Fruit fly (Drosophila melanogaster): Measurements from ENCODE around the gene CG45045.

Gene CG45045

DNA sequence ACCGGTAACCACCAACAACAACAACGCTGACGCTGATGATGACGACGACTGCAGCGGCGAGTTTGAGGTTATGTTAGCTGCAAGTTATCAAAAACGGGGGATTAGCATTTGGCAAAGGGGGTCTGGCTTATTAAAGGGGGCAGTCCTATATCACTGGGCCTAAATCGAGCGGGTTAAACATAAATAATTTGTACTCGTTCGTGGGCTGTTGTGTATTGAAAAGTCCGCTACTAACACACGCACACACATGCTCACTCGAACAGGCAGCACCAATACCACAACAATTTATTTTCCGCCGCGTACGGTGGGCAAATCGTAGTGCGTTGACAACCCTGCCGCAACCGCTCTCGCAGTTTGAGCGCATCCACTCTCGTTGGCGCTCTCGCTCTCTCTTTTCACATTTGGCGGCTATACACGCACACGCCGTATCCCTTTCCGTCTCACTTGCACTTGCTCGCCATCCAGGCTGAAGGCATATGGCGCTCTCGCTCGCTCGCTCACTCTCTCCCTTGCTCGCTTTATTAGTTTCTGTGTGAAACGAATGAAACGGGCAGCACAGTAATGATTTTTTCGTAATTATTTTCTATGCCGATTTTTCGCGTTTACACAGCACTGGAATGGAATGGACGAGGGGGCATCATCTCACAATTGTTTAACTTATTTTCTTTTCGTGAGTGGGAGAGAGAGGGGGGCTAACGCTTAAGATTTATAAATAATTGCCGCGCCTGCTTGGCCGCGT, 49.7 kb downstream of the CG45045 start:
- peak; percentile 10 for TF ChIP-seq lz (GFP tag; optimal IDR thresholded peaks at IDR 0.05)
- TF ChIP-seq svp (GFP tag) = peak; percentile 85
- no peak for TF ChIP-seq Gug (GFP tag; IDR thresholded peaks at IDR 0.05)
- no peak for TF ChIP-seq CG11294 (GFP tag; IDR thresholded peaks at IDR 0.05)
- no peak for TF ChIP-seq CG11762 (GFP tag; optimal IDR thresholded peaks at IDR 0.05; ENCODE audit: insufficient read depth)
- TF ChIP-seq fkh (GFP tag; optimal IDR thresholded peaks at IDR 0.05) = peak; percentile 54
- TF ChIP-seq Eip93F (GFP tag; optimal IDR thresholded peaks at IDR 0.05) = no peak
- TF ChIP-seq CG6792 (GFP tag; optimal IDR thresholded peaks at IDR 0.05) = no peak
- TF ChIP-seq CG6854 (GFP tag; optimal IDR thresholded peaks at IDR 0.05) = peak; percentile 59
- no peak for TF ChIP-seq CG15336 (GFP tag; IDR thresholded peaks at IDR 0.05)
- no peak for TF ChIP-seq CG7368 (GFP tag; optimal IDR thresholded peaks at IDR 0.05)
- peak; percentile 1 for TF ChIP-seq fd85E (GFP tag; optimal IDR thresholded peaks at IDR 0.05)
- no peak for TF ChIP-seq dac (GFP tag; optimal IDR thresholded peaks at IDR 0.05)
- TF ChIP-seq CG6808 (GFP tag; optimal IDR thresholded peaks at IDR 0.05) = peak; percentile 42
- peak; percentile 37 for TF ChIP-seq Sox102F (GFP tag; optimal IDR thresholded peaks at IDR 0.05)
- TF ChIP-seq ss (GFP tag; optimal IDR thresholded peaks at IDR 0.05) = peak; percentile 69 to 76
- TF ChIP-seq CG3032 (tag; optimal IDR thresholded peaks at IDR 0.05) = no peak
- TF ChIP-seq dsx (GFP tag; optimal IDR thresholded peaks at IDR 0.05; ENCODE audit: poor library complexity, severe bottlenecking) = peak; percentile 45
- peak; percentile 9 for TF ChIP-seq CG8632 (GFP tag; optimal IDR thresholded peaks at IDR 0.05)
- TF ChIP-seq CG32006 (GFP tag; optimal IDR thresholded peaks at IDR 0.05) = peak; percentile 43
- peak; percentile 23 for TF ChIP-seq Ets96B (tag; optimal IDR thresholded peaks at IDR 0.05)
- TF ChIP-seq CG3919 (GFP tag; optimal IDR thresholded peaks at IDR 0.05) = peak; percentile 42
- no peak for TF ChIP-seq acj6 (GFP tag; optimal IDR thresholded peaks at IDR 0.05)
- peak; percentile 55 for TF ChIP-seq CG1621 (tag; optimal IDR thresholded peaks at IDR 0.05)
- peak; percentile 13 for TF ChIP-seq spab (GFP tag; optimal IDR thresholded peaks at IDR 0.05)
- TF ChIP-seq net (GFP tag; optimal IDR thresholded peaks at IDR 0.05) = peak; percentile 24
- peak; percentile 40 for TF ChIP-seq topi (GFP tag; optimal IDR thresholded peaks at IDR 0.05)
- no peak for TF ChIP-seq CG8119 (GFP tag; IDR thresholded peaks at IDR 0.05)
- no peak for TF ChIP-seq OdsH (GFP tag; optimal IDR thresholded peaks at IDR 0.05)
- peak; percentile 50 for TF ChIP-seq CG9139 (GFP tag; optimal IDR thresholded peaks at IDR 0.05)
- no peak for TF ChIP-seq CG6163 (GFP tag; IDR thresholded peaks at IDR 0.05)
- peak; percentile 82 for TF ChIP-seq Eip78C (GFP tag)
- peak; percentile 16 for TF ChIP-seq CG31627 (GFP tag; optimal IDR thresholded peaks at IDR 0.05)
- TF ChIP-seq Hr38 (GFP tag; optimal IDR thresholded peaks at IDR 0.05) = no peak
- TF ChIP-seq CG10669 (GFP tag; optimal IDR thresholded peaks at IDR 0.05) = no peak
- TF ChIP-seq Lpt (GFP tag; optimal IDR thresholded peaks at IDR 0.05) = peak; percentile 38
- peak; percentile 12 for TF ChIP-seq Blimp-1 (GFP tag; optimal IDR thresholded peaks at IDR 0.05)
- TF ChIP-seq fd59A (GFP tag; optimal IDR thresholded peaks at IDR 0.05) = no peak
- TF ChIP-seq Ets21C (GFP tag; optimal IDR thresholded peaks at IDR 0.05) = no peak
- TF ChIP-seq Smox (GFP tag; optimal IDR thresholded peaks at IDR 0.05) = peak; percentile 35
- TF ChIP-seq pdm3 (GFP tag; optimal IDR thresholded peaks at IDR 0.05) = peak; percentile 35
- peak; percentile 10 for TF ChIP-seq CG34406 (GFP tag; optimal IDR thresholded peaks at IDR 0.05)
- TF ChIP-seq Hr39 (GFP tag; optimal IDR thresholded peaks at IDR 0.05) = no peak
- no peak for TF ChIP-seq CG11902 (GFP tag; optimal IDR thresholded peaks at IDR 0.05)
- peak; percentile 41 for TF ChIP-seq achi (GFP tag; optimal IDR thresholded peaks at IDR 0.05)
- no peak for TF ChIP-seq CG4318 (GFP tag; optimal IDR thresholded peaks at IDR 0.05)
- peak; percentile 8 for TF ChIP-seq CG6276 (GFP tag; optimal IDR thresholded peaks at IDR 0.05)
- no peak for TF ChIP-seq CG10631 (GFP tag; optimal IDR thresholded peaks at IDR 0.05)
- TF ChIP-seq CG16779 (tag; optimal IDR thresholded peaks at IDR 0.05) = peak; percentile 52
- TF ChIP-seq CG8319 (GFP tag; optimal IDR thresholded peaks at IDR 0.05) = no peak
- TF ChIP-seq Eip75B (GFP tag; optimal IDR thresholded peaks at IDR 0.05) = peak; percentile 35

All from whole organism, prepupa.